In the genomic region with DNA sequence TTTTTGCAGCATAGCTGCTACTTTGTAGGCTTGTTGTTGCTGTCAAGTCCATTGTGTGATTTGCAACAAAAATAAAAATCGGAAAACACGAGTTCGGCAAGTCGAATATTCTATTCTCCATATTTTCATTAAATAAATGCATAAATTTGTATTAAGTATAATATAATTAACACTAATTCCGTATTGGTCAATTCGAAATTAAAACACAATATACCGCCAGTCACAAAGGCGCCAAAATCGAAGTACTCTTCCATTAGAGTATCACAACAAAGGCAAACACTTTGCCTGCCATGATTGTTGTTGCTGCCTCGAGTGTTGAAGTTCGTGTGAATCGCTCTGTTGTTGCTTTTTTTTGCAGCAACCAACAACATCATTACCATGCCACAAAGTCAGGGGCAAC, we compare ENCODE assay signal across 4 fruit fly cellular contexts.
TF ChIP-seq lines count a peak whose summit lies in the region.

No protein-coding gene starts in this region.

- no peak for TF ChIP-seq CTCF in whole organism, embryonic (GFP tag; optimal IDR thresholded peaks at IDR 0.05; lab: Kevin White, UChicago)

TF ChIP-seq in whole organism, embryonic, 481 proteins besides CTCF, POLR2A, EP300 and RAD21:
- no peak for TF ChIP-seq NC2β (GFP tag; optimal IDR thresholded peaks at IDR 0.05; lab: Kevin White, UChicago)
- TF ChIP-seq CG11504 (tag; optimal IDR thresholded peaks at IDR 0.05; lab: Kevin White, UChicago) = peak; percentile 5
- TF ChIP-seq Drgx (GFP tag; IDR thresholded peaks at IDR 0.05; lab: Robert Waterston, UW) = peak; percentile 50; the same call in 1 of the 2 replicates
- TF ChIP-seq CG9797 (GFP tag; optimal IDR thresholded peaks at IDR 0.05; lab: Kevin White, UChicago) = no peak
- TF ChIP-seq gem (tag; optimal IDR thresholded peaks at IDR 0.05; lab: Kevin White, UChicago) = peak; percentile 5
- TF ChIP-seq bsh (GFP tag; optimal IDR thresholded peaks at IDR 0.05; lab: Kevin White, UChicago) = peak in 1 of 2 experiments; percentile 4
- TF ChIP-seq lbe (GFP tag; optimal IDR thresholded peaks at IDR 0.05; lab: Kevin White, UChicago) = peak; percentile 19

TF ChIP-seq in whole organism, prepupa, 60 proteins besides CTCF, POLR2A, EP300 and RAD21 (continues in another document):
- TF ChIP-seq cyc (GFP tag; optimal IDR thresholded peaks at IDR 0.05; lab: Kevin White, UChicago) = peak; percentile 28
- TF ChIP-seq CG8119 (GFP tag; IDR thresholded peaks at IDR 0.05; lab: Robert Waterston, UW) = peak; percentile 54; the same call in 2 of the 3 replicates
- TF ChIP-seq CG15336 (GFP tag; IDR thresholded peaks at IDR 0.05; lab: Robert Waterston, UW) = peak; percentile 62
- no peak for TF ChIP-seq CG34406 (GFP tag; optimal IDR thresholded peaks at IDR 0.05; lab: Kevin White, UChicago)
- TF ChIP-seq dsx (GFP tag; optimal IDR thresholded peaks at IDR 0.05; lab: Kevin White, UChicago; ENCODE audit: poor library complexity, severe bottlenecking) = peak; percentile 11
- peak; percentile 6 for TF ChIP-seq Lpt (GFP tag; optimal IDR thresholded peaks at IDR 0.05; lab: Kevin White, UChicago)
- no peak for TF ChIP-seq fkh (GFP tag; optimal IDR thresholded peaks at IDR 0.05; lab: Kevin White, UChicago)
- TF ChIP-seq acj6 (GFP tag; optimal IDR thresholded peaks at IDR 0.05; lab: Kevin White, UChicago) = peak; percentile 33
- peak; percentile 63 for TF ChIP-seq Eip78C (GFP tag; lab: Kevin White, UChicago)
- peak; percentile 42 for TF ChIP-seq Smox (GFP tag; optimal IDR thresholded peaks at IDR 0.05; lab: Kevin White, UChicago)
- no peak for TF ChIP-seq CG7368 (GFP tag; optimal IDR thresholded peaks at IDR 0.05; lab: Kevin White, UChicago)
- no peak for TF ChIP-seq spab (GFP tag; optimal IDR thresholded peaks at IDR 0.05; lab: Kevin White, UChicago)
- peak; percentile 16 for TF ChIP-seq pdm3 (GFP tag; optimal IDR thresholded peaks at IDR 0.05; lab: Kevin White, UChicago)
- no peak for TF ChIP-seq CG8319 (GFP tag; optimal IDR thresholded peaks at IDR 0.05; lab: Kevin White, UChicago)
- peak; percentile 34 for TF ChIP-seq net (GFP tag; optimal IDR thresholded peaks at IDR 0.05; lab: Kevin White, UChicago)
- TF ChIP-seq svp (GFP tag; lab: Kevin White, UChicago) = peak; percentile 65
- TF ChIP-seq CG3032 (tag; optimal IDR thresholded peaks at IDR 0.05; lab: Kevin White, UChicago) = no peak
- peak; percentile 59 for TF ChIP-seq CG32006 (GFP tag; optimal IDR thresholded peaks at IDR 0.05; lab: Kevin White, UChicago)
- TF ChIP-seq lz (GFP tag; optimal IDR thresholded peaks at IDR 0.05; lab: Kevin White, UChicago) = peak; percentile 12
- TF ChIP-seq achi (GFP tag; optimal IDR thresholded peaks at IDR 0.05; lab: Kevin White, UChicago) = peak; percentile 39
- TF ChIP-seq Eip75B (GFP tag; optimal IDR thresholded peaks at IDR 0.05; lab: Kevin White, UChicago) = no peak
- no peak for TF ChIP-seq CG11902 (GFP tag; optimal IDR thresholded peaks at IDR 0.05; lab: Kevin White, UChicago)
- no peak for TF ChIP-seq salr (GFP tag; optimal IDR thresholded peaks at IDR 0.05; lab: Kevin White, UChicago)
- TF ChIP-seq Sox15 (GFP tag; optimal IDR thresholded peaks at IDR 0.05; lab: Kevin White, UChicago) = no peak
- peak; percentile 22 for TF ChIP-seq Hr39 (GFP tag; optimal IDR thresholded peaks at IDR 0.05; lab: Kevin White, UChicago)
- TF ChIP-seq Sox14 (GFP tag; optimal IDR thresholded peaks at IDR 0.05; lab: Kevin White, UChicago) = peak; percentile 13
- peak; percentile 14 for TF ChIP-seq Ets96B (tag; optimal IDR thresholded peaks at IDR 0.05; lab: Kevin White, UChicago)

TF ChIP-seq in whole organism, pupa, 21 proteins besides CTCF, POLR2A, EP300 and RAD21:
- TF ChIP-seq Pif1B (GFP tag; optimal IDR thresholded peaks at IDR 0.05; lab: Kevin White, UChicago) (peak; percentile 0), EcR (GFP tag; optimal IDR thresholded peaks at IDR 0.05; lab: Kevin White, UChicago) (no peak), CG17806 (tag; optimal IDR thresholded peaks at IDR 0.05; lab: Kevin White, UChicago) (peak; percentile 31), CG12605 (GFP tag; IDR thresholded peaks at IDR 0.05; lab: Robert Waterston, UW) (no peak), CG8159 (tag; optimal IDR thresholded peaks at IDR 0.05; lab: Kevin White, UChicago) (peak; percentile 16), rn (GFP tag; IDR thresholded peaks at IDR 0.05; lab: Robert Waterston, UW) (no peak), CG10348 (GFP tag; IDR thresholded peaks at IDR 0.05; lab: Robert Waterston, UW) (no peak), CG9948 (tag; optimal IDR thresholded peaks at IDR 0.05; lab: Kevin White, UChicago) (peak; percentile 34), gl (tag; optimal IDR thresholded peaks at IDR 0.05; lab: Kevin White, UChicago) (no peak), fd96Ca (GFP tag; IDR thresholded peaks at IDR 0.05; lab: Robert Waterston, UW) (no peak; the same call in 2 of the 3 replicates), CG4496 (GFP tag; IDR thresholded peaks at IDR 0.05; lab: Robert Waterston, UW) (peak; percentile 67; the same call in 2 of the 3 replicates), CG15710 (tag; optimal IDR thresholded peaks at IDR 0.05; lab: Kevin White, UChicago) (no peak), CG8301 (tag; optimal IDR thresholded peaks at IDR 0.05; lab: Kevin White, UChicago) (peak; percentile 46), Ets98B (GFP tag; IDR thresholded peaks at IDR 0.05; lab: Robert Waterston, UW) (peak; percentile 50), CG14655 (GFP tag; optimal IDR thresholded peaks at IDR 0.05; lab: Kevin White, UChicago) (peak; percentile 58), D1 (tag; optimal IDR thresholded peaks at IDR 0.05; lab: Kevin White, UChicago) (no peak), CG32121 (GFP tag; IDR thresholded peaks at IDR 0.05; lab: Robert Waterston, UW) (no peak), CG13204 (GFP tag; optimal IDR thresholded peaks at IDR 0.05; lab: Kevin White, UChicago) (no peak), Snoo (tag; optimal IDR thresholded peaks at IDR 0.05; lab: Kevin White, UChicago) (no peak), Pif1A (GFP tag; optimal IDR thresholded peaks at IDR 0.05; lab: Kevin White, UChicago) (peak; percentile 5), CG34367 (tag; optimal IDR thresholded peaks at IDR 0.05; lab: Kevin White, UChicago) (no peak)

TF ChIP-seq in whole organism, wandering third instar larva, 38 proteins besides CTCF, POLR2A, EP300 and RAD21:
- TF ChIP-seq foxo (GFP tag; optimal IDR thresholded peaks at IDR 0.05; lab: Kevin White, UChicago) (peak in 1 of 2 experiments; percentile 53), OdsH (GFP tag; optimal IDR thresholded peaks at IDR 0.05; lab: Kevin White, UChicago) (peak; percentile 42), Hr83 (GFP tag; optimal IDR thresholded peaks at IDR 0.05; lab: Kevin White, UChicago; ENCODE audit: poor library complexity, severe bottlenecking) (no peak), brk (GFP tag; optimal IDR thresholded peaks at IDR 0.05; lab: Kevin White, UChicago) (peak; percentile 18), rgr (GFP tag; optimal IDR thresholded peaks at IDR 0.05; lab: Kevin White, UChicago) (peak; percentile 44), Myc (optimal IDR thresholded peaks at IDR 0.05; lab: Kevin White, UChicago) (no peak), h (GFP tag; optimal IDR thresholded peaks at IDR 0.05; lab: Kevin White, UChicago) (peak; percentile 50), lola (GFP tag; optimal IDR thresholded peaks at IDR 0.05; lab: Kevin White, UChicago) (no peak), ey (GFP tag; optimal IDR thresholded peaks at IDR 0.05; lab: Kevin White, UChicago) (peak; percentile 29), Hnf4 (GFP tag; optimal IDR thresholded peaks at IDR 0.05; lab: Kevin White, UChicago) (peak; percentile 4), GATAd (GFP tag; optimal IDR thresholded peaks at IDR 0.05; lab: Kevin White, UChicago) (no peak), psq (GFP tag; optimal IDR thresholded peaks at IDR 0.05; lab: Kevin White, UChicago) (peak; percentile 8), usp (GFP tag; optimal IDR thresholded peaks at IDR 0.05; lab: Kevin White, UChicago) (no peak), dl (GFP tag; optimal IDR thresholded peaks at IDR 0.05; lab: Kevin White, UChicago; ENCODE audit: insufficient read depth in 1 of 2, partially characterized antibody in 2 of 2) (no peak), br (GFP tag; optimal IDR thresholded peaks at IDR 0.05; lab: Kevin White, UChicago) (no peak), fru (GFP tag; optimal IDR thresholded peaks at IDR 0.05; lab: Kevin White, UChicago) (peak; percentile 37), HLH106 (tag; optimal IDR thresholded peaks at IDR 0.05; lab: Kevin White, UChicago) (peak; percentile 19), CG32264 (GFP tag; optimal IDR thresholded peaks at IDR 0.05; lab: Kevin White, UChicago) (no peak), Vsx2 (GFP tag; optimal IDR thresholded peaks at IDR 0.05; lab: Kevin White, UChicago; ENCODE audit: partially characterized antibody) (no peak), sage (GFP tag; optimal IDR thresholded peaks at IDR 0.05; lab: Kevin White, UChicago) (peak; percentile 31)
TF ChIP-seq in whole organism, wandering third instar larva: peak in this region for 11.

Comparison
In these comparisons a context has a peak if more than half of its experiments do, and no peak if none do; other contexts are left out.
1. Of the 7 proteins assayed by ChIP-seq in both whole organism, embryonic and whole organism, prepupa: peak only in whole organism, embryonic: none; only in whole organism, prepupa: Gug, Hr39, Lpt and Sox102F; in both: none; in neither: 3.